Fruit fly (Drosophila melanogaster) whole organism, embryonic: ENCODE results near the gene TwdlF.
A peak's percentile ranks its signal among the peaks of the same experiment; 100 is the strongest.

Source experiments
- Atf6 ChIP-seq: fragments of 200-800 bp; sonication (Bioruptor generic); IDR thresholded peaks from 2 replicates; pipeline ENCODE4 v1.3.6; 2022; ENCODE audit warnings: missing biosample characterization, missing genetic modification characterization
- Awh ChIP-seq: fragments of 200-800 bp; sonication (Bioruptor generic); IDR thresholded peaks from 2 replicates; pipeline ENCODE4, ENCODE4 v1.3.6; 2022; ENCODE audit warnings: missing biosample characterization, missing genetic modification characterization
- C15 ChIP-seq: fragments of 200-800 bp; sonication (Bioruptor generic); IDR thresholded peaks from 3 replicates; pipeline ENCODE4 v1.3.6; 2022; ENCODE audit warnings: missing biosample characterization, missing genetic modification characterization
- CG10654 ChIP-seq: fragments of 200-800 bp; sonication (Bioruptor generic); optimal IDR thresholded peaks from 2 replicates; lab custom pipeline; 2016; ENCODE audit warnings: missing biosample characterization, missing genetic modification characterization
- CG11723 ChIP-seq: fragments of 200-800 bp; sonication (Bioruptor generic); optimal IDR thresholded peaks from 2 replicates; lab custom pipeline; 2017; ENCODE audit warnings: missing biosample characterization, mild to moderate bottlenecking, missing genetic modification characterization
- CG12071 ChIP-seq: fragments of 200-800 bp; sonication (Bioruptor generic); optimal IDR thresholded peaks from 3 replicates; lab custom pipeline; 2018; ENCODE audit warnings: missing biosample characterization, mild to moderate bottlenecking, missing genetic modification characterization
- CG14441 ChIP-seq: fragments of 200-800 bp; sonication (Bioruptor generic); IDR thresholded peaks from 2 replicates; pipeline ENCODE4 v1.3.6; 2022; ENCODE audit warnings: missing biosample characterization, missing genetic modification characterization
- CG14710 ChIP-seq: fragments of 200-800 bp; sonication (Bioruptor generic); optimal IDR thresholded peaks from 3 replicates; lab custom pipeline; 2019; ENCODE audit warnings: missing biosample characterization, mild to moderate bottlenecking, missing genetic modification characterization, moderate library complexity
- CG14965 ChIP-seq: fragments of 200-800 bp; sonication (Bioruptor generic); optimal IDR thresholded peaks from 2 replicates; lab custom pipeline; 2016; ENCODE audit warnings: missing biosample characterization, missing genetic modification characterization, borderline replicate concordance
- CG1602 ChIP-seq: fragments of 200-800 bp; sonication (Bioruptor generic); optimal IDR thresholded peaks from 3 replicates; lab custom pipeline; 2016; ENCODE audit warnings: missing biosample characterization, missing genetic modification characterization
- CG17829 ChIP-seq: fragments of 200-800 bp; optimal IDR thresholded peaks from 2 replicates; lab custom pipeline; 2019; ENCODE audit warnings: missing biosample characterization, mild to moderate bottlenecking, missing genetic modification characterization, moderate library complexity
- CG2875 ChIP-seq: fragments of 200-800 bp; sonication (Bioruptor generic); optimal IDR thresholded peaks from 2 replicates; lab custom pipeline; 2017; ENCODE audit warnings: missing biosample characterization, mild to moderate bottlenecking, missing genetic modification characterization, missing genetic modification reagents
- CG2889 ChIP-seq: fragments of 200-800 bp; sonication (Bioruptor generic); IDR thresholded peaks from 3 replicates; pipeline ENCODE4 v1.3.6; 2022; ENCODE audit warnings: missing biosample characterization, missing genetic modification characterization
- CG3163 ChIP-seq: fragments of 200-800 bp; sonication (Bioruptor generic); optimal IDR thresholded peaks from 3 replicates; lab custom pipeline; 2016; ENCODE audit warnings: missing biosample characterization, missing genetic modification characterization
- CG3281 ChIP-seq: fragments of 200-800 bp; sonication (Bioruptor generic); optimal IDR thresholded peaks from 3 replicates; lab custom pipeline; 2017; ENCODE audit warnings: missing biosample characterization, mild to moderate bottlenecking, missing genetic modification characterization
- CG3838 ChIP-seq: fragments of 200-800 bp; sonication (Bioruptor generic); optimal IDR thresholded peaks from 3 replicates; lab custom pipeline; 2016; ENCODE audit warnings: missing biosample characterization, missing genetic modification characterization
- CG3847 ChIP-seq: fragments of 200-800 bp; sonication (Bioruptor generic); IDR thresholded peaks from 2 replicates; pipeline ENCODE4 v1.3.6; 2022; ENCODE audit warnings: missing biosample characterization, missing genetic modification characterization
- CG3995 ChIP-seq: fragments of 200-800 bp; sonication (Bioruptor generic); optimal IDR thresholded peaks from 3 replicates; lab custom pipeline; 2016; ENCODE audit warnings: missing biosample characterization, missing genetic modification characterization
- CG43689 ChIP-seq: fragments of 200-800 bp; sonication (Bioruptor generic); IDR thresholded peaks from 2 replicates; pipeline ENCODE4 v1.3.6; 2022; ENCODE audit warnings: missing biosample characterization, missing genetic modification characterization
- CG6175 ChIP-seq: fragments of 200-800 bp; sonication (Bioruptor generic); IDR thresholded peaks from 3 replicates; pipeline ENCODE4 v1.3.6; 2022; ENCODE audit warnings: missing biosample characterization, missing genetic modification characterization
- CG6683 ChIP-seq: fragments of 200-800 bp; sonication (Bioruptor generic); optimal IDR thresholded peaks from 2 replicates; lab custom pipeline; 2017; ENCODE audit warnings: missing biosample characterization, mild to moderate bottlenecking, missing genetic modification characterization, missing genetic modification reagents
- CG7357 ChIP-seq: fragments of 200-800 bp; sonication (Bioruptor generic); IDR thresholded peaks from 3 replicates; pipeline ENCODE4 v1.3.6; 2022; ENCODE audit warnings: missing biosample characterization, missing genetic modification characterization
- CG8290 ChIP-seq, 3 experiments: fragments of 200-800 bp; sonication (Bioruptor generic); optimal IDR thresholded peaks; 2 replicates each; lab custom pipeline; 2016 to 2019; ENCODE audit warnings: missing biosample characterization in 3 of 3, missing genetic modification characterization in 3 of 3, mild to moderate bottlenecking in 2 of 3, moderate library complexity in 1 of 3
- CG8359 ChIP-seq: fragments of 200-800 bp; sonication (Bioruptor generic); optimal IDR thresholded peaks from 2 replicates; lab custom pipeline; 2017; ENCODE audit warnings: missing biosample characterization, mild to moderate bottlenecking, missing genetic modification characterization, borderline replicate concordance
- CHES-1-like ChIP-seq: fragments of 200-800 bp; sonication (Bioruptor generic); optimal IDR thresholded peaks from 2 replicates; lab custom pipeline; 2016; ENCODE audit warnings: missing biosample characterization, missing genetic modification characterization
- HLH3B ChIP-seq: fragments of 200-800 bp; sonication (Bioruptor generic); IDR thresholded peaks from 2 replicates; pipeline ENCODE4 v1.3.6; 2022; ENCODE audit warnings: missing biosample characterization, missing genetic modification characterization
- HLH4C ChIP-seq: fragments of 200-800 bp; sonication (Bioruptor generic); IDR thresholded peaks from 3 replicates; pipeline ENCODE4 v1.3.6; 2022; ENCODE audit warnings: missing biosample characterization, missing genetic modification characterization; ENCODE audit not compliant: partially characterized antibody
- Hand ChIP-seq: fragments of 200-800 bp; sonication (Bioruptor generic); optimal IDR thresholded peaks from 2 replicates; lab custom pipeline; 2017; ENCODE audit warnings: mild to moderate bottlenecking, missing biosample characterization, missing genetic modification reagents, missing genetic modification characterization
- Lhr ChIP-seq: fragments of 200-800 bp; sonication (Bioruptor generic); optimal IDR thresholded peaks from 3 replicates; lab custom pipeline; 2017; ENCODE audit warnings: mild to moderate bottlenecking, missing biosample characterization, missing genetic modification reagents, missing genetic modification characterization
- Lpt ChIP-seq: fragments of >200 bp; optimal IDR thresholded peaks from 2 replicates; lab custom pipeline; 2018; ENCODE audit warnings: missing biosample characterization, missing genetic modification characterization
- Neu2 ChIP-seq: fragments of 200-800 bp; sonication (Bioruptor generic); optimal IDR thresholded peaks from 3 replicates; lab custom pipeline; 2016; ENCODE audit warnings: missing biosample characterization, missing genetic modification characterization, borderline replicate concordance
- Oaz ChIP-seq: fragments of 200-800 bp; sonication (Bioruptor generic); IDR thresholded peaks from 2 replicates; pipeline ENCODE4 v1.3.6; 2022; ENCODE audit warnings: missing biosample characterization, missing genetic modification characterization
- Opbp ChIP-seq: fragments of 200-800 bp; sonication (Bioruptor generic); IDR thresholded peaks from 3 replicates; pipeline ENCODE4 v1.3.6; 2022; ENCODE audit warnings: missing biosample characterization, missing genetic modification characterization; ENCODE audit not compliant: partially characterized antibody
- Sin3A ChIP-seq: fragments of >200 bp; optimal IDR thresholded peaks from 2 replicates; lab custom pipeline; 2018
- ac ChIP-seq: fragments of 200-800 bp; sonication (Bioruptor generic); optimal IDR thresholded peaks from 3 replicates; lab custom pipeline; 2017; ENCODE audit warnings: missing biosample characterization, mild to moderate bottlenecking, missing genetic modification characterization
- chn ChIP-seq: fragments of 200-800 bp; sonication (Bioruptor generic); optimal IDR thresholded peaks from 2 replicates; lab custom pipeline; 2016; ENCODE audit warnings: missing biosample characterization, missing genetic modification characterization
- ci ChIP-seq: fragments of 200-800 bp; sonication (Bioruptor generic); IDR thresholded peaks from 3 replicates; pipeline ENCODE4 v1.3.6; 2022; ENCODE audit warnings: missing biosample characterization, missing genetic modification characterization
- croc ChIP-seq: fragments of 200-800 bp; sonication (Bioruptor generic); conservative IDR thresholded peaks from 3 replicates; pipeline ENCODE4 v1.3.6; 2022; ENCODE audit warnings: missing biosample characterization, missing genetic modification characterization
- dmrt99B ChIP-seq: fragments of 200-800 bp; sonication (Bioruptor generic); optimal IDR thresholded peaks from 2 replicates; lab custom pipeline; 2018; ENCODE audit warnings: missing biosample characterization, mild to moderate bottlenecking, missing genetic modification characterization, moderate library complexity
- gsb-n ChIP-seq: fragments of 200-800 bp; sonication (Bioruptor generic); optimal IDR thresholded peaks from 3 replicates; lab custom pipeline; 2018; ENCODE audit warnings: missing biosample characterization, mild to moderate bottlenecking, missing genetic modification characterization
- jumu ChIP-seq: fragments of 200-800 bp; sonication (Bioruptor generic); optimal IDR thresholded peaks from 3 replicates; lab custom pipeline; 2016; ENCODE audit warnings: missing biosample characterization, missing genetic modification characterization
- lbe ChIP-seq: fragments of 200-800 bp; sonication (Bioruptor generic); optimal IDR thresholded peaks from 2 replicates; lab custom pipeline; 2016; ENCODE audit warnings: missing biosample characterization, mild to moderate bottlenecking, missing genetic modification characterization
- nau ChIP-seq: fragments of 200-800 bp; sonication (Bioruptor generic); optimal IDR thresholded peaks from 3 replicates; lab custom pipeline; 2017; ENCODE audit warnings: missing biosample characterization, mild to moderate bottlenecking, missing genetic modification characterization, missing genetic modification reagents
- salm ChIP-seq: fragments of 200-800 bp; sonication (Bioruptor generic); optimal IDR thresholded peaks from 2 replicates; lab custom pipeline; 2018; ENCODE audit warnings: missing biosample characterization, mild to moderate bottlenecking, missing genetic modification characterization
- sim ChIP-seq: fragments of 200-800 bp; sonication (Bioruptor generic); IDR thresholded peaks from 2 replicates; pipeline ENCODE4 v1.3.6; 2022; ENCODE audit warnings: missing biosample characterization, missing genetic modification characterization
- tna ChIP-seq: fragments of 200-800 bp; sonication (Bioruptor generic); IDR thresholded peaks from 2 replicates; pipeline ENCODE4 v1.3.6; 2022; ENCODE audit warnings: missing biosample characterization, missing genetic modification characterization; ENCODE audit not compliant: partially characterized antibody
- toy ChIP-seq: fragments of 200-800 bp; sonication (Bioruptor generic); IDR thresholded peaks from 2 replicates; pipeline ENCODE4 v1.3.6; 2022; ENCODE audit warnings: missing biosample characterization, missing genetic modification characterization
- ttk ChIP-seq: fragments of 200-800 bp; sonication (Bioruptor generic); IDR thresholded peaks from 2 replicates; pipeline ENCODE4 v2.1.2; 2022; ENCODE audit warnings: missing biosample characterization, missing genetic modification characterization
- wdn ChIP-seq: fragments of 200-800 bp; sonication (Bioruptor generic); IDR thresholded peaks from 2 replicates; pipeline ENCODE4 v1.3.6; 2022; ENCODE audit warnings: missing biosample characterization, missing genetic modification characterization

The TwdlF gene

DNA sequence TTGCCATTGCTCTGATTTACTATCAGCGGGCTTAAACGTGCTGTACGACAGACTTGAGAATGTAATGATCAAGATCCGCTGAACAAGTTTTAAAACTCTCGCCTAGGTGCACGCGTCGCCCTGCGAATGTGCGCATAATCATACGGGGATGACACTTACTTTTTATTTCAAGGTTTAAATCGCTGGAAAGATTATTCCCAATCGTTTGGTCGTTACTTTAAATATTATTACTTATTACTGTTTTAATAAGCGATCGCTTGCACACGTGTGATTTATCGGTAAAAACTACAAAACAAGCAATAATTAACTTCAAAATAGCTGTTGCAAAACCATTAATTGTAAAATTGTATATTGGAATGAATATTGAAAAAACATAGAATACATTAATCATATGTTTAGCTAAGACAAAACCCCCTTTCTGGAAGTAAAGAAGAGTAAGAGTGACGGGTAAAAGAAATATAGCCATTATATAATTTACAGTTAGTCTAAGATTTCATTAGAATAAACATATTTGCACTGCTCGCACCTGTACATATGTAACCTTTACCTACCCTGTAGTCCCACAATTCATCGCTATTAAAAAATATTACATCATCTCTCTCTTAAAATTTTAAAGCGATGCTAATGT lies 17.6 kb upstream of the TwdlF start, which contains the start of gene DhpD (continued):
- TF ChIP-seq CG1602 (peak; percentile 53), HLH3B (GFP tag; lab: Robert Waterston, UW) (peak; percentile 76), CHES-1-like (GFP tag; lab: Kevin White, UChicago) (peak; percentile 45), Neu2 (no peak), Lpt (GFP tag; lab: Kevin White, UChicago) (no peak), CG6683 (GFP tag; lab: Kevin White, UChicago) (peak; percentile 10), CG8359 (peak; percentile 6), dmrt99B (tag; lab: Kevin White, UChicago) (no peak), CG8290 (GFP tag; optimal IDR thresholded peaks at IDR 0.05; lab: Kevin White, UChicago) (no peak), CG8290 (tag; optimal IDR thresholded peaks at IDR 0.05; lab: Kevin White, UChicago) (peak in 1 of 2 experiments; percentile 83), wdn (peak; percentile 60; the same call in 1 of the 2 replicates), Atf6 (GFP tag; lab: Robert Waterston, UW) (peak; percentile 69), CG2875 (GFP tag; lab: Kevin White, UChicago) (no peak), CG2889 (GFP tag; lab: Robert Waterston, UW) (peak; percentile 24; the same call in 1 of the 3 replicates), CG14441 (GFP tag; lab: Robert Waterston, UW) (peak; percentile 66; the same call in 1 of the 2 replicates), ac (no peak), tna (GFP tag; lab: Robert Waterston, UW) (peak; percentile 95), CG12071 (GFP tag; lab: Kevin White, UChicago) (no peak), jumu (no peak), Hand (GFP tag; lab: Kevin White, UChicago) (no peak), CG6175 (peak; percentile 32; the same call in 1 of the 3 replicates), CG3847 (GFP tag; lab: Robert Waterston, UW) (peak; percentile 70), HLH4C (peak; percentile 93), CG43689 (peak; percentile 51; the same call in 1 of the 2 replicates), ci (peak; percentile 83; the same call in 2 of the 3 replicates), CG7357 (GFP tag; lab: Robert Waterston, UW) (peak; percentile 43; the same call in 2 of the 3 replicates), CG3281 (GFP tag; lab: Kevin White, UChicago) (peak; percentile 82), CG14710 (tag; lab: Kevin White, UChicago) (peak; percentile 66), Oaz (GFP tag; lab: Robert Waterston, UW) (no peak), ttk (GFP tag; lab: Robert Waterston, UW) (peak; percentile 68), CG14965 (GFP tag; lab: Kevin White, UChicago) (no peak), gsb-n (tag; lab: Kevin White, UChicago) (no peak), toy (no peak), croc (GFP tag; lab: Robert Waterston, UW) (peak; percentile 42; the same call in 2 of the 3 replicates), nau (GFP tag; lab: Kevin White, UChicago) (no peak), CG17829 (tag; lab: Kevin White, UChicago) (peak; percentile 69), chn (GFP tag; lab: Kevin White, UChicago) (peak; percentile 37), CG3838 (GFP tag; lab: Kevin White, UChicago) (no peak), salm (no peak), CG3995 (GFP tag; lab: Kevin White, UChicago) (peak; percentile 94), CG3163 (GFP tag; lab: Kevin White, UChicago) (peak; percentile 40), lbe (peak; percentile 82), CG10654 (GFP tag; lab: Kevin White, UChicago) (peak; percentile 45), Sin3A (lab: Kevin White, UChicago) (no peak), Lhr (GFP tag; lab: Kevin White, UChicago) (peak; percentile 4), CG11723 (GFP tag; lab: Kevin White, UChicago) (peak; percentile 16), sim (GFP tag; lab: Robert Waterston, UW) (no peak), C15 (GFP tag; lab: Robert Waterston, UW) (0 out of 3 replicates have a peak, but pooled peaks have one; percentile 21), Opbp (GFP tag; lab: Robert Waterston, UW) (peak; percentile 74; the same call in 2 of the 3 replicates), Awh (GFP tag; lab: Robert Waterston, UW) (peak; percentile 48)
